Fruit fly (Drosophila melanogaster): ENCODE results near the gene CG5984.
A peak's percentile ranks its signal among the peaks of the same experiment; 100 is the strongest.

Gene CG5984

DNA sequence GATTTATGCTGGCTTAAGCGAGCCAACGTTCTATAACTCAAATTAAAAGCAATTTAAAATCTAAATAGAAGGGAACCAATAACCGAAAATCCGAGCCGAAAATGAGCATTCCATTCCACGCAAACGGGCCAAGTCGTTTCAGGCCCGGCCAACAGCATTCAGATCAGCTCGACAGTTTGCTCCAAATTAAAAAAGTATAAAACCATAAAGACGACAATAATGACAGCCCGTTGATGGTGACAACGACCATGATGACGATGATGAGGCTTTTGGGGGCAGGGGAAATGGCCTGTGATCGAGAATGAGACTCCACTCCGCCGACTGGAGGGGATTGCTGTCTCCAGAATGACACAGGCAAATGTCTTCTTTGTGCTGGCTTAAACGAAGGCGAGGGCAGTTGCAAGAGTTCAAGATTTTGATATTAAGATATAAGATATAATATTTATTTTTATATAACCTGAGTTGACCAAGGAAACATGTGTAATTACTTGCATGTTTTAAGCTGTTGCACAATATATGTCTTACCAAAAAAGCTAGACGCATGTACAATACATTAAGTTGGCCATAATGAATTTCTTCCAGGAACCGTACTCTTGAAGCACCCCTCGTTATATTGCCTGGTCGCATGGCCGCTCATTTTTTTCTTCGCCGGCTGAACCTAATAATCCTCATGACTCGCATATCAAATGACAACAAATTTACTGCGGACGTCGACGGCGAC, 42.9 kb downstream of the CG5984 start:
- TF ChIP-seq CG9705 (GFP tag; optimal IDR thresholded peaks at IDR 0.05) (peak; percentile 13), pan (optimal IDR thresholded peaks at IDR 0.05) (no peak), jim (GFP tag; optimal IDR thresholded peaks at IDR 0.05) (no peak), Hr78 (GFP tag; optimal IDR thresholded peaks at IDR 0.05) (no peak), Abd-B (GFP tag; optimal IDR thresholded peaks at IDR 0.05) (no peak), Rel (GFP tag; optimal IDR thresholded peaks at IDR 0.05) (no peak), Rel (tag; optimal IDR thresholded peaks at IDR 0.05) (no peak), rgr (GFP tag; optimal IDR thresholded peaks at IDR 0.05) (peak; percentile 10), lola (GFP tag; optimal IDR thresholded peaks at IDR 0.05) (no peak), Vsx2 (GFP tag; optimal IDR thresholded peaks at IDR 0.05; ENCODE audit: partially characterized antibody) (no peak), Hnf4 (GFP tag; optimal IDR thresholded peaks at IDR 0.05) (no peak), sage (GFP tag; optimal IDR thresholded peaks at IDR 0.05) (peak; percentile 8), sv (GFP tag; optimal IDR thresholded peaks at IDR 0.05) (no peak), N (GFP tag; optimal IDR thresholded peaks at IDR 0.05) (no peak), HLH106 (tag; optimal IDR thresholded peaks at IDR 0.05) (peak; percentile 56), Dfd (GFP tag; optimal IDR thresholded peaks at IDR 0.05) (no peak), CrebA (GFP tag; optimal IDR thresholded peaks at IDR 0.05; ENCODE audit: borderline replicate concordance) (no peak), OdsH (GFP tag; optimal IDR thresholded peaks at IDR 0.05) (peak; percentile 29), brk (GFP tag; optimal IDR thresholded peaks at IDR 0.05) (no peak), ey (GFP tag; optimal IDR thresholded peaks at IDR 0.05) (no peak), tai (GFP tag; optimal IDR thresholded peaks at IDR 0.05) (no peak), psq (GFP tag; optimal IDR thresholded peaks at IDR 0.05) (peak; percentile 36), h (GFP tag; optimal IDR thresholded peaks at IDR 0.05) (peak; percentile 19), fru (GFP tag; optimal IDR thresholded peaks at IDR 0.05) (peak; percentile 28), GATAd (GFP tag; optimal IDR thresholded peaks at IDR 0.05) (no peak), usp (GFP tag; optimal IDR thresholded peaks at IDR 0.05) (no peak), Mio (GFP tag; optimal IDR thresholded peaks at IDR 0.05) (no peak), Jra (GFP tag; optimal IDR thresholded peaks at IDR 0.05) (no peak), CG32264 (GFP tag; optimal IDR thresholded peaks at IDR 0.05) (no peak), Dif (GFP tag; optimal IDR thresholded peaks at IDR 0.05; ENCODE audit: partially characterized antibody) (no peak), Myc (optimal IDR thresholded peaks at IDR 0.05) (no peak), Hr83 (GFP tag; optimal IDR thresholded peaks at IDR 0.05; ENCODE audit: poor library complexity, severe bottlenecking) (no peak), woc (GFP tag; optimal IDR thresholded peaks at IDR 0.05) (no peak), dl (GFP tag; optimal IDR thresholded peaks at IDR 0.05; ENCODE audit: insufficient read depth in 1 of 2, partially characterized antibody in 2 of 2) (no peak), foxo (GFP tag; optimal IDR thresholded peaks at IDR 0.05) (peak in 1 of 2 experiments; percentile 49), Sp1 (GFP tag; optimal IDR thresholded peaks at IDR 0.05) (peak; percentile 24), br (GFP tag; optimal IDR thresholded peaks at IDR 0.05) (no peak), dmrt93B (GFP tag; optimal IDR thresholded peaks at IDR 0.05) (peak; percentile 48), dsf (GFP tag; optimal IDR thresholded peaks at IDR 0.05; ENCODE audit: borderline replicate concordance) (no peak)

DNA sequence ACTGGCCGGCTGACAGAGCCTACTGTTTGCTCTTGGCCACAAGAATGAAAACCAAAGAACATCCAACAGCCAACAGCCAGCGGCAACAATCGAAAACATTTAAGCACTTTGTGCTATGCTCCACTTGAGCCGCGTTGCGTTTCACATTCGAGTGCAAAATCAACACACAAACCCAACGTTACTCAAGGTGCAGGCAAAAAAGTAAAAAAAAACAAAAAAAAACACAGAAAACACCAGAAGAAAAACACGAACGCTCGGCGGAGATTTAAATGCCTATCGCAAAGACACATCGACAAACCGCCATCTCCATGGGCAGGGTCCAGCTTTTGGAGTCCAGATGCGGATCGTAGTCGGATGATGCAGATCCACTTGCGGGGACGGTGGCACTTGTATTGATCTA, 43.9 kb downstream of the CG5984 start:
- no peak for TF ChIP-seq Vsx2 (GFP tag; optimal IDR thresholded peaks at IDR 0.05; ENCODE audit: partially characterized antibody)
- no peak for TF ChIP-seq CG9705 (GFP tag; optimal IDR thresholded peaks at IDR 0.05)
- no peak for TF ChIP-seq Rel (GFP tag; optimal IDR thresholded peaks at IDR 0.05)
- TF ChIP-seq Rel (tag; optimal IDR thresholded peaks at IDR 0.05), result no peak
- TF ChIP-seq ey (GFP tag; optimal IDR thresholded peaks at IDR 0.05), result no peak
- no peak for TF ChIP-seq OdsH (GFP tag; optimal IDR thresholded peaks at IDR 0.05)

DNA sequence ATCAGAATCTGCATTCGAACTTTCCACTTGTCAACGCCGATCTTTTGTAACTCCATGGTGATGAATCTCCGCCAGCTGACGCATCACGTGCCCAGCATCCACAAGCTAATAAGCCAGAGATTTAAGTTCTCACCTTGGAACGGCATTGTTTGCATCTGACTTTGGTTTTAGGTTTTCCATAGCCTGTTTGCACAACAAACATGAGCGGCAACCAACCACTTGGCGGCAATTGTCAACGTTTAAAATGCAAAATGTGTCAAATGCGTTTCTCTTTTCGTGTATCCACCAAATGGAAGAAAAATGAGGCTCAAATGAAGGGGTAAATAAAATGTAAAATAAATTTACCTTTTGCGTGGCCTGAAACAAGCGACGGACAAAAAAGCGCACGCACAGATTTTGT, 45.5 kb downstream of the CG5984 start:
- TF ChIP-seq Rel (GFP tag; optimal IDR thresholded peaks at IDR 0.05), result no peak
- TF ChIP-seq Rel (tag; optimal IDR thresholded peaks at IDR 0.05), result no peak
- no peak for TF ChIP-seq Vsx2 (GFP tag; optimal IDR thresholded peaks at IDR 0.05; ENCODE audit: partially characterized antibody)
- no peak for TF ChIP-seq Jra (GFP tag; optimal IDR thresholded peaks at IDR 0.05)
- TF ChIP-seq Myc (optimal IDR thresholded peaks at IDR 0.05), result no peak

All from whole organism, wandering third instar larva.